Fruit fly (Drosophila melanogaster) whole organism, embryonic: ENCODE measurements around the gene CG6023.

Source experiments
- Atf3 ChIP-seq: fragments of 200-800 bp; sonication (Bioruptor generic); optimal IDR thresholded peaks from 3 replicates; lab custom pipeline; 2016; ENCODE audit warnings: missing biosample characterization, missing genetic modification characterization
- Bteb2 ChIP-seq: fragments of 200-800 bp; sonication (Bioruptor generic); optimal IDR thresholded peaks from 2 replicates; lab custom pipeline; 2016; ENCODE audit warnings: missing biosample characterization, missing genetic modification characterization
- CG11398 ChIP-seq: fragments of 200-800 bp; sonication (Bioruptor generic); optimal IDR thresholded peaks from 2 replicates; lab custom pipeline; 2016; ENCODE audit warnings: missing biosample characterization, missing genetic modification characterization
- CG12219 ChIP-seq: fragments of 200-800 bp; sonication (Bioruptor generic); optimal IDR thresholded peaks from 3 replicates; lab custom pipeline; 2018; ENCODE audit warnings: missing biosample characterization, mild to moderate bottlenecking, missing genetic modification characterization
- CG1233 ChIP-seq: fragments of 200-800 bp; sonication (Bioruptor generic); optimal IDR thresholded peaks from 4 replicates; lab custom pipeline; 2018; ENCODE audit warnings: missing biosample characterization, mild to moderate bottlenecking, missing genetic modification characterization
- CG12942 ChIP-seq: fragments of 200-800 bp; sonication (Bioruptor generic); optimal IDR thresholded peaks from 3 replicates; lab custom pipeline; 2016; ENCODE audit warnings: missing biosample characterization, missing genetic modification characterization
- CG15269 ChIP-seq: fragments of 200-800 bp; sonication (Bioruptor generic); optimal IDR thresholded peaks from 2 replicates; lab custom pipeline; 2018; ENCODE audit warnings: missing biosample characterization, mild to moderate bottlenecking, missing genetic modification characterization, moderate library complexity
- CG16813 ChIP-seq: fragments of 200-800 bp; sonication (Bioruptor generic); IDR thresholded peaks from 3 replicates; pipeline ENCODE4 v1.3.6; 2022; ENCODE audit warnings: missing biosample characterization, missing genetic modification characterization; ENCODE audit not compliant: partially characterized antibody
- CG18262 ChIP-seq: fragments of 200-800 bp; optimal IDR thresholded peaks from 3 replicates; lab custom pipeline; 2019; ENCODE audit warnings: missing biosample characterization, mild to moderate bottlenecking, missing genetic modification characterization, moderate library complexity
- CG2120 ChIP-seq: fragments of 200-800 bp; sonication (Bioruptor generic); optimal IDR thresholded peaks from 3 replicates; lab custom pipeline; 2016; ENCODE audit warnings: missing biosample characterization, missing genetic modification characterization
- CG2199 ChIP-seq: fragments of 200-800 bp; sonication (Bioruptor generic); IDR thresholded peaks from 3 replicates; pipeline ENCODE4 v1.3.6; 2022; ENCODE audit warnings: missing biosample characterization, missing genetic modification characterization
- CG2712 ChIP-seq: fragments of 200-800 bp; optimal IDR thresholded peaks from 3 replicates; lab custom pipeline; 2019; ENCODE audit warnings: missing biosample characterization, mild to moderate bottlenecking, missing genetic modification characterization, moderate library complexity
- CG31224 ChIP-seq: fragments of 200-800 bp; sonication (Bioruptor generic); IDR thresholded peaks from 2 replicates; pipeline ENCODE4 v1.3.6; 2022; ENCODE audit warnings: missing biosample characterization, missing genetic modification characterization
- CG3163 ChIP-seq: fragments of 200-800 bp; sonication (Bioruptor generic); optimal IDR thresholded peaks from 3 replicates; lab custom pipeline; 2016; ENCODE audit warnings: missing biosample characterization, missing genetic modification characterization
- CG4404 ChIP-seq: fragments of 200-800 bp; sonication (Bioruptor generic); IDR thresholded peaks from 2 replicates; pipeline ENCODE4 v1.3.6; 2022; ENCODE audit warnings: missing biosample characterization, missing genetic modification characterization
- CG5245 ChIP-seq: fragments of 200-800 bp; sonication (Bioruptor generic); optimal IDR thresholded peaks from 3 replicates; lab custom pipeline; 2016; ENCODE audit warnings: missing biosample characterization, missing genetic modification characterization
- CG6254 ChIP-seq: fragments of 200-800 bp; sonication (Bioruptor generic); optimal IDR thresholded peaks from 3 replicates; lab custom pipeline; 2017; ENCODE audit warnings: mild to moderate bottlenecking, missing biosample characterization, missing genetic modification reagents, missing genetic modification characterization
- CG7271 ChIP-seq: fragments of 200-800 bp; sonication (Bioruptor generic); optimal IDR thresholded peaks from 2 replicates; lab custom pipeline; 2018; ENCODE audit warnings: missing biosample characterization, mild to moderate bottlenecking, missing genetic modification characterization, moderate library complexity
- CG7372 ChIP-seq: fragments of 200-800 bp; sonication (Bioruptor generic); IDR thresholded peaks from 2 replicates; pipeline ENCODE4 v1.3.6; 2022; ENCODE audit warnings: missing biosample characterization, missing genetic modification characterization
- CG8359 ChIP-seq: fragments of 200-800 bp; sonication (Bioruptor generic); optimal IDR thresholded peaks from 2 replicates; lab custom pipeline; 2017; ENCODE audit warnings: missing biosample characterization, mild to moderate bottlenecking, missing genetic modification characterization, borderline replicate concordance
- CG8478 ChIP-seq: fragments of >200 bp; optimal IDR thresholded peaks from 2 replicates; lab custom pipeline; 2018
- CG8924 ChIP-seq: fragments of 200-800 bp; optimal IDR thresholded peaks from 3 replicates; lab custom pipeline; 2019; ENCODE audit warnings: missing biosample characterization, mild to moderate bottlenecking, missing genetic modification characterization, moderate library complexity
- Eip74EF ChIP-seq, 2 experiments: fragments of 200-800 bp in 1 of 2; fragments of >200 bp in 1 of 2; sonication (Bioruptor generic) in 1 of 2; optimal IDR thresholded peaks; 2 replicates each; lab custom pipeline; 2017 to 2019; ENCODE audit warnings: missing biosample characterization in 2 of 2, missing genetic modification characterization in 2 of 2, mild to moderate bottlenecking in 1 of 2, moderate library complexity in 1 of 2
- Elba2 ChIP-seq: fragments of 200-800 bp; sonication (Bioruptor generic); optimal IDR thresholded peaks from 3 replicates; lab custom pipeline; 2016; ENCODE audit warnings: missing biosample characterization, missing genetic modification characterization
- NK7.1 ChIP-seq: fragments of 200-800 bp; sonication (Bioruptor generic); optimal IDR thresholded peaks from 3 replicates; lab custom pipeline; 2016; ENCODE audit warnings: missing biosample characterization, missing genetic modification characterization
- Neu2 ChIP-seq: fragments of 200-800 bp; sonication (Bioruptor generic); optimal IDR thresholded peaks from 3 replicates; lab custom pipeline; 2016; ENCODE audit warnings: missing biosample characterization, missing genetic modification characterization, borderline replicate concordance
- Oli ChIP-seq: fragments of 200-800 bp; sonication (Bioruptor generic); optimal IDR thresholded peaks from 2 replicates; lab custom pipeline; 2018; ENCODE audit warnings: missing biosample characterization, mild to moderate bottlenecking, missing genetic modification characterization, moderate library complexity
- Opbp ChIP-seq: fragments of 200-800 bp; sonication (Bioruptor generic); IDR thresholded peaks from 3 replicates; pipeline ENCODE4 v1.3.6; 2022; ENCODE audit warnings: missing biosample characterization, missing genetic modification characterization; ENCODE audit not compliant: partially characterized antibody
- Six4 ChIP-seq: fragments of 200-800 bp; sonication (Bioruptor generic); optimal IDR thresholded peaks from 2 replicates; lab custom pipeline; 2016; ENCODE audit warnings: missing biosample characterization, missing genetic modification characterization
- Taf1 ChIP-seq: fragments of 200-800 bp; sonication (Bioruptor generic); IDR thresholded peaks from 2 replicates; pipeline ENCODE4 v1.3.6; 2022; ENCODE audit warnings: missing biosample characterization, missing genetic modification characterization
- ac ChIP-seq: fragments of 200-800 bp; sonication (Bioruptor generic); optimal IDR thresholded peaks from 3 replicates; lab custom pipeline; 2017; ENCODE audit warnings: missing biosample characterization, mild to moderate bottlenecking, missing genetic modification characterization
- caup ChIP-seq: fragments of 200-800 bp; sonication (Bioruptor generic); optimal IDR thresholded peaks from 3 replicates; lab custom pipeline; 2017; ENCODE audit warnings: missing biosample characterization, mild to moderate bottlenecking, missing genetic modification characterization, moderate library complexity; ENCODE audit not compliant: severe bottlenecking
- cg ChIP-seq: fragments of 200-800 bp; sonication (Bioruptor generic); optimal IDR thresholded peaks from 3 replicates; lab custom pipeline; 2019; ENCODE audit warnings: missing biosample characterization, mild to moderate bottlenecking, missing genetic modification characterization, moderate library complexity
- dmrt11E ChIP-seq: fragments of 200-800 bp; sonication (Bioruptor generic); optimal IDR thresholded peaks from 3 replicates; lab custom pipeline; 2018; ENCODE audit warnings: missing biosample characterization, mild to moderate bottlenecking, missing genetic modification characterization, moderate library complexity
- eyg ChIP-seq: fragments of 200-800 bp; sonication (Bioruptor generic); optimal IDR thresholded peaks from 3 replicates; lab custom pipeline; 2016; ENCODE audit warnings: missing biosample characterization, missing genetic modification characterization
- grau ChIP-seq: fragments of 200-800 bp; optimal IDR thresholded peaks from 3 replicates; lab custom pipeline; 2019; ENCODE audit warnings: missing biosample characterization, mild to moderate bottlenecking, missing genetic modification characterization, moderate library complexity
- h ChIP-seq: fragments of >200 bp; optimal IDR thresholded peaks from 2 replicates; lab custom pipeline; 2017
- nerfin-2 ChIP-seq: fragments of 200-800 bp; sonication (Bioruptor generic); IDR thresholded peaks from 2 replicates; pipeline ENCODE4 v1.3.6; 2022; ENCODE audit warnings: missing biosample characterization, missing genetic modification characterization; ENCODE audit not compliant: partially characterized antibody
- peb ChIP-seq: fragments of 200-800 bp; sonication (Bioruptor generic); IDR thresholded peaks from 2 replicates; pipeline ENCODE4 v1.3.6; 2022; ENCODE audit warnings: missing biosample characterization, missing genetic modification characterization
- row ChIP-seq: fragments of 200-800 bp; sonication (Bioruptor generic); IDR thresholded peaks from 3 replicates; pipeline ENCODE4 v1.3.6; 2022; ENCODE audit warnings: missing biosample characterization, missing genetic modification characterization
- schlank ChIP-seq: fragments of 200-800 bp; sonication (Bioruptor generic); optimal IDR thresholded peaks from 2 replicates; lab custom pipeline; 2018; ENCODE audit warnings: missing biosample characterization, mild to moderate bottlenecking, missing genetic modification characterization
- shn ChIP-seq: fragments of 200-800 bp; sonication (Bioruptor generic); optimal IDR thresholded peaks from 3 replicates; lab custom pipeline; 2016; ENCODE audit warnings: missing biosample characterization, missing genetic modification characterization
- tgo ChIP-seq: fragments of 200-800 bp; sonication (Bioruptor generic); IDR thresholded peaks from 3 replicates; pipeline ENCODE4 v1.3.6; 2022; ENCODE audit warnings: missing biosample characterization, missing genetic modification characterization
- trem ChIP-seq: fragments of 200-800 bp; optimal IDR thresholded peaks from 3 replicates; lab custom pipeline; 2019; ENCODE audit warnings: missing biosample characterization, mild to moderate bottlenecking, missing genetic modification characterization, moderate library complexity
- usp ChIP-seq: fragments of >200 bp; optimal IDR thresholded peaks from 2 replicates; lab custom pipeline; 2017; ENCODE audit warnings: missing biosample characterization, missing genetic modification characterization
- zf30C ChIP-seq: fragments of 200-800 bp; sonication (Bioruptor generic); optimal IDR thresholded peaks from 3 replicates; lab custom pipeline; 2018; ENCODE audit warnings: missing biosample characterization, mild to moderate bottlenecking, missing genetic modification characterization

The CG6023 gene

DNA sequence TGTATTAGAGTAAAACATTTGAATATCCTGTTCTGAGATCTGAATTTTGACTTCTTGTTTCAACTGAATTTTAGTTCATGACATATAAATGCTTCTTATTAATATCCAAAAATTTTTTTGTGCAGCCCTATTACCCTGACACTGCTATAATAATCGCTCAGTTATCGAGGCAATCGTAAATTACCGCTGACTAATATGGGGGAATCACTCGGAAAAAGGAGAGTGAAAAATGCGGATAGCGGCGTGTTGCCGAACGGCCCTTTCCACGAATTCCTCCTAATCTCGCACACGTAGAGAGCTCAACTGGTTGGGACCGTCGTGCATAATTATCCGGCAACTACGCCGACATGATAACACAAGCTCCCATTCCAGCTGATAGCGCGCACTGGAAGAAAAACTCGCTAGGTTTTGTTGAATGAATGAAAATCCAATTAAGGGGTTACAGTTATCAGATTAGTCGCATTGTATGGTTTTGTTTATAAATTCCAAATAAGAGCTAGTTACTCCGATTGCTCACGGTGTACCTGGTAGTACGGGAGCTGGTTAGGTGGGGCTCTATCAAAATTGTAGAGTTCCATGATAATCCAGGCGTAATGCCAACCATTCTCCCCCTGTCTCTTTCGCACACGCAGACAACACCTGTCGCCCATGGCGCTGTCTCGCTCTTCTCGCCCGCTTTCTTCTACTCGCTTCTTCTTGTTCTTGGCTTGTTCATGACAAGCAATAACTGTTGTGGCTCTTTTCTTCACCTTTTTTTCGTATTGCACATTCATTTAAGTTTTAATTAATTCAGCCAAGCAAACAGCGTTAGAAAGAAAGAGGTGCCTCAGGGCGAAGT is 47.0 kb upstream of the CG6023 start (continued):
- peak; percentile 34 for TF ChIP-seq CG12942 (GFP tag; lab: Kevin White, UChicago)
- peak; percentile 55 for TF ChIP-seq CG18262 (tag; lab: Kevin White, UChicago)
- no peak for TF ChIP-seq Neu2 (GFP tag; lab: Kevin White, UChicago)
- TF ChIP-seq zf30C (GFP tag; lab: Kevin White, UChicago) = peak; percentile 88
- no peak for TF ChIP-seq Elba2 (GFP tag; lab: Kevin White, UChicago)
- peak; percentile 71 for TF ChIP-seq CG12219
- TF ChIP-seq caup (GFP tag; lab: Kevin White, UChicago) = peak; percentile 76
- peak; percentile 50 for TF ChIP-seq CG6254
- TF ChIP-seq, all 482 proteins: peak for 342

DNA sequence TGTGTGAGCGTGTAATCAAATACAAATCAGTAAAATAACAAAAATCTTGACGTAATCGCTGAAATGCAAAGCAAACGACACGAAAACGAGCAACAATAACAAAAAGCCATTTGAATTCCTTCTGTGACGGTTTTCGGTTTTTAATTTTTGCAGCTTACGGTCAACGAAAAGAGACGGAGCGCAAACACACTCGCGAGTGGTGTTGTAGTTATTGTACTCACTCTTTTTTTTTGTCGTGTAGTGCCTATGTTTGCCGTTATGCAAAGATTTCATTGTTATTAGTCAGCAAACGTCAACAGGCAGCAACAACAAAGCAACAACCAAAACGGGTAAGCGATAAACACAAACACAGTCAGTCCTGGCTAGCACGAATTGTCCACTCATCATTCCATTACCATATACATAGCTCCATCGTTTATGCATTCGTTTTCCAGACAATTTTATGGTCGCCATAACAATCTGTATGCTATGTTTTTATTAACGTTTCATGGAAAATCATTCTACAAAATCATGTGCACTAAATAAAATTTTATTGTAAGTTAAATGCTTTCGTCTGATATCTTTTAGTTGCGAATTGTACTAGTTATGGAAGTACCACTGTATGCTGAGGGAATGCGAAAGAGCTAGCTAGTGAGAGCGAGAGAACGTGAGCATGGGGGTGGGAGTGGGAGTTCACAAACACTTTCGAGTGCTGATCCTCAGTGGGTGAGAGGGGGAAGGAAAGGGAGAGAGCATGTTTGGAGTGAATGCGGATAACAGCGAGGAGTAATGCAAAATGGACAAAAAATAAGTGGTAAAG is 46.1 kb upstream of the CG6023 start:
- TF ChIP-seq Bteb2 = no peak
- TF ChIP-seq grau (tag; lab: Kevin White, UChicago) = peak; percentile 99
- peak; percentile 72 for TF ChIP-seq peb (GFP tag; lab: Robert Waterston, UW)
- TF ChIP-seq usp (GFP tag; lab: Kevin White, UChicago) = no peak
- no peak for TF ChIP-seq Six4 (GFP tag; lab: Kevin White, UChicago)
- no peak for TF ChIP-seq CG3163 (GFP tag; lab: Kevin White, UChicago)
- TF ChIP-seq dmrt11E (tag; lab: Kevin White, UChicago) = no peak
- TF ChIP-seq ac = no peak
- TF ChIP-seq CG1233 (GFP tag; lab: Kevin White, UChicago) = peak; percentile 70
- no peak for TF ChIP-seq CG16813
- TF ChIP-seq CG5245 (GFP tag; lab: Kevin White, UChicago) = no peak
- peak in 1 of 2 experiments; percentile 63 for TF ChIP-seq Eip74EF (GFP tag; optimal IDR thresholded peaks at IDR 0.05; lab: Kevin White, UChicago)
- no peak for TF ChIP-seq Opbp (GFP tag; lab: Robert Waterston, UW)
- TF ChIP-seq Oli (tag; lab: Kevin White, UChicago) = peak; percentile 69
- TF ChIP-seq nerfin-2 (GFP tag; lab: Robert Waterston, UW) = no peak
- no peak for TF ChIP-seq h (lab: Kevin White, UChicago)
- TF ChIP-seq Atf3 (GFP tag; lab: Kevin White, UChicago) = peak; percentile 45
- peak; percentile 73 for TF ChIP-seq NK7.1 (GFP tag; lab: Kevin White, UChicago)
- TF ChIP-seq CG4404 (GFP tag; lab: Robert Waterston, UW) = peak; percentile 73
- TF ChIP-seq tgo (GFP tag; lab: Robert Waterston, UW) = peak; percentile 83
- TF ChIP-seq CG31224 (GFP tag; lab: Robert Waterston, UW) = peak; percentile 71
- TF ChIP-seq CG15269 = peak; percentile 90
- peak; percentile 86 for TF ChIP-seq CG2120
- TF ChIP-seq CG8359 (GFP tag; lab: Kevin White, UChicago) = peak; percentile 49
- peak; percentile 82 for TF ChIP-seq CG8924 (tag; lab: Kevin White, UChicago)
- peak; percentile 51 for TF ChIP-seq eyg (GFP tag; lab: Kevin White, UChicago)
- TF ChIP-seq CG2199 = no peak
- peak; percentile 19 for TF ChIP-seq trem (tag; lab: Kevin White, UChicago)
- TF ChIP-seq row (GFP tag; lab: Robert Waterston, UW) = peak; percentile 95
- no peak for TF ChIP-seq cg
- TF ChIP-seq schlank (tag; lab: Kevin White, UChicago) = peak; percentile 76
- TF ChIP-seq shn (GFP tag; lab: Kevin White, UChicago) = peak; percentile 75
- TF ChIP-seq CG7271 (tag; lab: Kevin White, UChicago) = no peak
- peak; percentile 69 for TF ChIP-seq Taf1 (GFP tag; lab: Robert Waterston, UW)
- TF ChIP-seq CG7372 (GFP tag; lab: Robert Waterston, UW) = peak; percentile 80
- TF ChIP-seq CG2712 (tag; lab: Kevin White, UChicago) = peak; percentile 68
- no peak for TF ChIP-seq CG11398 (GFP tag; lab: Kevin White, UChicago)
- TF ChIP-seq CG8478 (lab: Kevin White, UChicago) = no peak
